Fruit fly (Drosophila melanogaster): Measurements from ENCODE around the gene CG43169.

The CG43169 gene

dm6 chr3L:8853382-8853781 is 35.1 kb downstream of the CG43169 start:
- TF ChIP-seq onecut (GFP tag; IDR thresholded peaks at IDR 0.05) (no peak), CG1603 (tag; optimal IDR thresholded peaks at IDR 0.05) (peak; percentile 36), Rx (GFP tag; IDR thresholded peaks at IDR 0.05) (peak; percentile 11; the same call in 1 of the 2 replicates), dmrt99B (tag; optimal IDR thresholded peaks at IDR 0.05) (peak; percentile 16), bsh (GFP tag; optimal IDR thresholded peaks at IDR 0.05) (no peak), lmd (GFP tag; IDR thresholded peaks at IDR 0.05) (peak; percentile 34), sima (GFP tag; optimal IDR thresholded peaks at IDR 0.05) (no peak), CG10654 (GFP tag; optimal IDR thresholded peaks at IDR 0.05) (no peak), ham (GFP tag; IDR thresholded peaks at IDR 0.05) (no peak), CG8478 (optimal IDR thresholded peaks at IDR 0.05) (no peak), PHDP (tag; optimal IDR thresholded peaks at IDR 0.05) (no peak), cwo (GFP tag; optimal IDR thresholded peaks at IDR 0.05) (peak; percentile 2), Trl (optimal IDR thresholded peaks at IDR 0.05) (no peak), Trl (GFP tag; optimal IDR thresholded peaks at IDR 0.05) (no peak), CG14014 (GFP tag; IDR thresholded peaks at IDR 0.05) (no peak), CG43689 (GFP tag; IDR thresholded peaks at IDR 0.05) (0 out of 2 replicates have a peak, but pooled peaks have one; percentile 6), CG14667 (GFP tag; IDR thresholded peaks at IDR 0.05) (0 out of 2 replicates have a peak, but pooled peaks have one; percentile 6), slbo (GFP tag; IDR thresholded peaks at IDR 0.05) (peak; percentile 22; the same call in 1 of the 2 replicates), tgo (GFP tag; IDR thresholded peaks at IDR 0.05) (no peak), CG14441 (GFP tag; IDR thresholded peaks at IDR 0.05) (no peak; the same call in 1 of the 2 replicates), sob (GFP tag; IDR thresholded peaks at IDR 0.05) (peak; percentile 16; the same call in 1 of the 2 replicates), CG17186 (GFP tag; optimal IDR thresholded peaks at IDR 0.05) (no peak), Aef1 (GFP tag; IDR thresholded peaks at IDR 0.05) (0 out of 3 replicates have a peak, but pooled peaks have one; percentile 9), inv (GFP tag; IDR thresholded peaks at IDR 0.05; ENCODE audit: partially characterized antibody) (no peak), tll (GFP tag; optimal IDR thresholded peaks at IDR 0.05) (no peak), danr (GFP tag; IDR thresholded peaks at IDR 0.05) (no peak), Antp (GFP tag; optimal IDR thresholded peaks at IDR 0.05) (peak; percentile 6), Med (GFP tag) (peak; percentile 73), CG8290 (GFP tag; optimal IDR thresholded peaks at IDR 0.05) (no peak), CG8290 (tag; optimal IDR thresholded peaks at IDR 0.05) (peak in 1 of 2 experiments; percentile 25), CG15269 (tag; optimal IDR thresholded peaks at IDR 0.05) (no peak), CG32772 (GFP tag; IDR thresholded peaks at IDR 0.05) (peak; percentile 50), ranshi (GFP tag; IDR thresholded peaks at IDR 0.05) (peak; percentile 25; the same call in 1 of the 2 replicates), CG11504 (tag; optimal IDR thresholded peaks at IDR 0.05) (peak; percentile 15), ttk (GFP tag; IDR thresholded peaks at IDR 0.05) (peak; percentile 9; the same call in 1 of the 2 replicates), NFAT (GFP tag; IDR thresholded peaks at IDR 0.05) (no peak), Meics (GFP tag; optimal IDR thresholded peaks at IDR 0.05) (peak; percentile 27), CG32532 (GFP tag; IDR thresholded peaks at IDR 0.05) (0 out of 2 replicates have a peak, but pooled peaks have one; percentile 5), HmgD (GFP tag; optimal IDR thresholded peaks at IDR 0.05) (no peak), CG11247 (GFP tag; IDR thresholded peaks at IDR 0.05) (peak; percentile 29; the same call in 1 of the 2 replicates), CG2678 (tag; optimal IDR thresholded peaks at IDR 0.05) (peak; percentile 4), CG17359 (tag; optimal IDR thresholded peaks at IDR 0.05) (peak; percentile 34), CG31441 (GFP tag; IDR thresholded peaks at IDR 0.05) (0 out of 2 replicates have a peak, but pooled peaks have one; percentile 13), NC2α (GFP tag; optimal IDR thresholded peaks at IDR 0.05) (no peak), ssp (GFP tag; IDR thresholded peaks at IDR 0.05) (no peak), Jarid2 (GFP tag; optimal IDR thresholded peaks at IDR 0.05) (no peak), CG6791 (GFP tag; IDR thresholded peaks at IDR 0.05; ENCODE audit: partially characterized antibody) (no peak), Gug (GFP tag; IDR thresholded peaks at IDR 0.05) (peak; percentile 13; the same call in 1 of the 4 replicates), CG9609 (GFP tag; optimal IDR thresholded peaks at IDR 0.05) (peak; percentile 12), Rfx (GFP tag; IDR thresholded peaks at IDR 0.05) (peak; percentile 42; the same call in 1 of the 2 replicates), zfh1 (GFP tag; IDR thresholded peaks at IDR 0.05) (peak; percentile 20; the same call in 1 of the 3 replicates), Sox102F (GFP tag; optimal IDR thresholded peaks at IDR 0.05) (peak; percentile 5)

Measured in whole organism, embryonic.